Worm (Caenorhabditis elegans) whole organism, mixed stage, embryonic: ENCODE results near the gene R102.6.
A peak's percentile ranks its signal among the peaks of the same experiment; 100 is the strongest.
"Not testable (repeated sequence)": the region's sequence is repeated elsewhere in the genome, so short reads cannot be mapped to it uniquely, and the experiment has no call there.

Experiments used
- M03D4.4 ChIP-seq: sonication (generic microtip); optimal IDR thresholded peaks from 2 replicates; lab custom pipeline; 2017; ENCODE audit warnings: mild to moderate bottlenecking, missing genetic modification characterization, missing compliant biosample characterization
- bed-3 ChIP-seq: fragments of 200-800 bp; sonication (Bioruptor generic); optimal IDR thresholded peaks from 3 replicates; lab custom pipeline; 2018; ENCODE audit warnings: mild to moderate bottlenecking, missing genetic modification characterization, moderate library complexity, missing compliant biosample characterization
- blmp-1 ChIP-seq: fragments of 150-350 bp; optimal IDR thresholded peaks from 2 replicates; lab custom pipeline; 2014; ENCODE audit warnings: missing biosample characterization, missing genetic modification characterization
- ceh-43 ChIP-seq: fragments of 200-800 bp; sonication (Bioruptor generic); optimal IDR thresholded peaks from 2 replicates; lab custom pipeline; 2018; ENCODE audit warnings: mild to moderate bottlenecking, missing genetic modification characterization, moderate library complexity, missing compliant biosample characterization
- ces-1 ChIP-seq: fragments of 150-350 bp; optimal IDR thresholded peaks from 2 replicates; lab custom pipeline; 2014; ENCODE audit warnings: missing biosample characterization, missing genetic modification reagents, missing genetic modification characterization
- cnd-1 ChIP-seq: fragments of 200-800 bp; sonication (Bioruptor generic); optimal IDR thresholded peaks from 2 replicates; lab custom pipeline; 2018; ENCODE audit warnings: mild to moderate bottlenecking, missing genetic modification characterization, missing compliant biosample characterization
- drap-1 ChIP-seq: fragments of 200-800 bp; sonication (Bioruptor generic); optimal IDR thresholded peaks from 3 replicates; lab custom pipeline; 2018; ENCODE audit warnings: mild to moderate bottlenecking, missing genetic modification characterization, missing compliant biosample characterization
- elt-1 ChIP-seq: sonication (generic microtip); optimal IDR thresholded peaks from 2 replicates; lab custom pipeline; 2017; ENCODE audit warnings: missing genetic modification characterization, mild to moderate bottlenecking, missing compliant biosample characterization, antibody characterized with exemption, moderate library complexity, borderline replicate concordance; ENCODE audit not compliant: insufficient read depth
- elt-3 ChIP-seq: fragments of 150-350 bp; optimal IDR thresholded peaks from 2 replicates; lab custom pipeline; 2014; ENCODE audit warnings: missing biosample characterization, missing genetic modification characterization
- hlh-1 ChIP-seq: fragments of 150-350 bp; optimal IDR thresholded peaks from 2 replicates; lab custom pipeline; 2014; ENCODE audit warnings: missing biosample characterization, missing genetic modification reagents, missing genetic modification characterization
- lin-13 ChIP-seq: fragments of 150-350 bp; optimal IDR thresholded peaks from 2 replicates; lab custom pipeline; 2014; ENCODE audit warnings: missing biosample characterization, missing genetic modification characterization
- lin-32 ChIP-seq: fragments of 200-800 bp; sonication (Bioruptor generic); optimal IDR thresholded peaks from 2 replicates; lab custom pipeline; 2018; ENCODE audit warnings: mild to moderate bottlenecking, missing genetic modification characterization, missing compliant biosample characterization
- lsy-2 ChIP-seq: fragments of 150-350 bp; optimal IDR thresholded peaks from 2 replicates; lab custom pipeline; 2014; ENCODE audit warnings: missing biosample characterization, missing genetic modification characterization
- nhr-12 ChIP-seq: fragments of 150-350 bp; optimal IDR thresholded peaks from 2 replicates; lab custom pipeline; 2014; ENCODE audit warnings: missing biosample characterization, missing genetic modification characterization
- nhr-2 ChIP-seq: fragments of 150-350 bp; optimal IDR thresholded peaks from 2 replicates; lab custom pipeline; 2014; ENCODE audit warnings: missing biosample characterization, missing genetic modification characterization
- nhr-237 ChIP-seq: fragments of 150-350 bp; optimal IDR thresholded peaks from 2 replicates; lab custom pipeline; 2014; ENCODE audit warnings: missing biosample characterization, missing genetic modification characterization
- nhr-76 ChIP-seq: sonication (generic microtip); optimal IDR thresholded peaks from 2 replicates; lab custom pipeline; 2017; ENCODE audit warnings: missing biosample characterization, missing genetic modification characterization
- sem-2 ChIP-seq: fragments of 200-800 bp; sonication (Bioruptor generic); optimal IDR thresholded peaks from 2 replicates; lab custom pipeline; 2018; ENCODE audit warnings: mild to moderate bottlenecking, missing genetic modification characterization, missing compliant biosample characterization
- snpc-4 ChIP-seq: fragments of 150-350 bp; optimal IDR thresholded peaks from 2 replicates; lab custom pipeline; 2014; ENCODE audit warnings: missing biosample characterization, missing genetic modification characterization
- sptf-1 ChIP-seq: sonication (generic microtip); optimal IDR thresholded peaks from 2 replicates; lab custom pipeline; 2017; ENCODE audit warnings: mild to moderate bottlenecking, missing genetic modification characterization, moderate library complexity, missing compliant biosample characterization
- unc-120 ChIP-seq: sonication (generic microtip); optimal IDR thresholded peaks from 2 replicates; lab custom pipeline; 2017; ENCODE audit warnings: missing genetic modification characterization, missing compliant biosample characterization; ENCODE audit not compliant: poor library complexity, severe bottlenecking
- unc-39 ChIP-seq: fragments of 150-350 bp; optimal IDR thresholded peaks from 2 replicates; lab custom pipeline; 2014; ENCODE audit warnings: missing biosample characterization, missing genetic modification characterization
- unc-62 ChIP-seq: fragments of 150-350 bp; optimal IDR thresholded peaks from 2 replicates; lab custom pipeline; 2014; ENCODE audit warnings: missing biosample characterization, missing genetic modification reagents, missing genetic modification characterization
- zip-8 ChIP-seq: fragments of 150-350 bp; optimal IDR thresholded peaks from 2 replicates; lab custom pipeline; 2014; ENCODE audit warnings: missing biosample characterization, missing genetic modification characterization
- ztf-11 ChIP-seq: fragments of 150-350 bp; optimal IDR thresholded peaks from 2 replicates; lab custom pipeline; 2014; ENCODE audit warnings: missing biosample characterization, missing genetic modification characterization

R102.6 gene

ce11 chrIV:10697022-10697979, 8.7 kb downstream of the R102.6 start, which contains the start of gene allo-1:
Gene allo-1, minus strand, starts transcription at chrIV:10697072.
- TF ChIP-seq lsy-2 (tag; lab: Kevin White, UChicago): peak; percentile 10
- TF ChIP-seq ceh-43: no peak
- TF ChIP-seq hlh-1 (tag; lab: Kevin White, UChicago): peak; percentile 95
- TF ChIP-seq nhr-2 (tag; lab: Kevin White, UChicago): no peak

- TF ChIP-seq nhr-2 (tag; lab: Kevin White, UChicago) (no peak), lsy-2 (tag; lab: Kevin White, UChicago) (no peak), hlh-1 (tag; lab: Kevin White, UChicago) (no peak), sptf-1 (tag; lab: Kevin White, UChicago) (no peak), zip-8 (tag; lab: Kevin White, UChicago) (no peak), lin-32 (GFP tag; lab: Kevin White, UChicago) (no peak), unc-39 (tag; lab: Kevin White, UChicago) (no peak), ces-1 (GFP tag; lab: Kevin White, UChicago) (no peak), snpc-4 (tag; lab: Kevin White, UChicago) (no peak), nhr-237 (tag; lab: Kevin White, UChicago) (no peak), sem-2 (GFP tag; lab: Kevin White, UChicago) (no peak), elt-3 (tag; lab: Kevin White, UChicago) (no peak), unc-62 (no peak), drap-1 (GFP tag; lab: Kevin White, UChicago) (no peak), M03D4.4 (tag; lab: Kevin White, UChicago) (no peak), bed-3 (GFP tag; lab: Kevin White, UChicago) (no peak), ztf-11 (tag; lab: Kevin White, UChicago) (no peak), unc-120 (no peak)
Measured at ce11 chrIV:10695203-10695602, 10.8 kb downstream of the R102.6 start, which contains the start of gene R102.4. Gene R102.4, minus strand, starts transcription at chrIV:10695303.

ce11 chrIV:10690139-10690538, 15.9 kb downstream of the R102.6 start, which contains the start of gene R102.8:
Gene R102.8, minus strand, starts transcription at chrIV:10690239.
- no peak for TF ChIP-seq cnd-1 (tag; lab: Kevin White, UChicago)

- no peak for TF ChIP-seq nhr-237 (tag; lab: Kevin White, UChicago)
- TF ChIP-seq cnd-1 (tag; lab: Kevin White, UChicago): no peak
- no peak for TF ChIP-seq nhr-76
- no peak for TF ChIP-seq M03D4.4 (tag; lab: Kevin White, UChicago)
- no peak for TF ChIP-seq blmp-1 (tag; lab: Kevin White, UChicago)
- TF ChIP-seq unc-120: no peak
- no peak for TF ChIP-seq nhr-12 (tag; lab: Kevin White, UChicago)
- no peak for TF ChIP-seq lin-13 (tag; lab: Kevin White, UChicago)
- no peak for TF ChIP-seq drap-1 (GFP tag; lab: Kevin White, UChicago)
- no peak for TF ChIP-seq elt-1 (tag; lab: Kevin White, UChicago)
Measured at ce11 chrIV:10688972-10689567, 16.9 kb downstream of the R102.6 start, which contains the start of gene R102.3. Gene R102.3, plus strand, starts transcription at chrIV:10689517.

ce11 chrIV:10687307-10687706, 18.7 kb downstream of the R102.6 start, which contains the start of gene R102.2:
Gene R102.2, plus strand, starts transcription at chrIV:10687607.
- TF ChIP-seq elt-3 (tag; lab: Kevin White, UChicago); lin-32 (GFP tag; lab: Kevin White, UChicago); hlh-1 (tag; lab: Kevin White, UChicago): not testable (repeated sequence)

- TF ChIP-seq blmp-1 (tag; lab: Kevin White, UChicago) (no peak), unc-120 (peak; percentile 16)
Measured at ce11 chrIV:10685758-10686157, 20.2 kb downstream of the R102.6 start, which contains the start of the genes K08C7.6 and R102.1. Gene K08C7.6, minus strand, starts transcription at chrIV:10685858. Gene R102.1, plus strand, starts transcription at chrIV:10686048.
